Fruit fly (Drosophila melanogaster): Measurements from ENCODE around the gene Pcif1.

The Pcif1 gene

DNA sequence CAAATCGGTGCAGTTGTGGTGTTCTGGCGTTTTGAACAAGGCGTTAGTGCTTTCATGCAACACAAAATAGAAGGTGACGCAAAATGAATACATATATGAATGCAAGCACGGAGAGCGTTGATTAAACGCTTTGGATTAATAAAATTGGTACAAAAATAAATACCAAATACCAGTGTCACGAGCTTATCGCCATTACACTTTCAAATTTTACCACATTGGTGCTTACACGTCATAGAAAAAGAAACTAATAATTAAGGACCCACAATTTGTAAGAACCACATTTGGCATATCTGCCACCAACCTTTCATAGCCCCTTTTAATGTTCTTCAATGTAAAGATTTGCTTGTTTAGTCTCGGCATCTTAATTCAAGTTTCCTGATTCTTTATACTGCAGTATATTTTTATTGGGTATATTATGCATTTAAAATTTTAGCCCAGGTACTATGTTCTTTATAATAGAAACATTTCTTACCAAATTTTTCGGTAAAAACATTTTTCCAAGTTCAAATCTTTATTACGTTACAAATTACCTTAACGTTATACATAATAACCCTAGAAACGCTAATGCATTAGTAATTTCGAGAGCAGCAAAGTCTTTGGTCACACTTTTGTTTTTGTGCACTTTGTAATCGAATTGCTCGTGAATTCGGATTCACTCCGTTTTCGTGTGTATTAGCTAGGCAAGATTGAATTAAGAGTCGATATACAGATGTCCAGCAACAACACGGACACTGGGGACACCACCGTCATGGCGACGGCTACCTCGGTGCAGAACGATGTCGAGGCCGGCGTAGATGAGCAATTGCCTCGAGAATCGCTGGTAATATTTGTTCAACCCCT, 7.6 kb downstream of the Pcif1 start, which contains the start of the genes Pex16 and Pex14:
Gene Pex16, minus strand, starts transcription at position 41 of the 840 bp plus-strand sequence.
Gene Pex14, plus strand, starts transcription at position 576 of the 840 bp plus-strand sequence.
- no peak for TF ChIP-seq Crg-1 (GFP tag; optimal IDR thresholded peaks at IDR 0.05)
- peak; percentile 39 for TF ChIP-seq Mnt (GFP tag; optimal IDR thresholded peaks at IDR 0.05)
- TF ChIP-seq tj (GFP tag; optimal IDR thresholded peaks at IDR 0.05) = no peak
- peak; percentile 74 for TF ChIP-seq Hr96 (GFP tag; optimal IDR thresholded peaks at IDR 0.05)
- no peak for TF ChIP-seq CG12768 (GFP tag; optimal IDR thresholded peaks at IDR 0.05)
- no peak for TF ChIP-seq bab1 (GFP tag; optimal IDR thresholded peaks at IDR 0.05)
- TF ChIP-seq Clk (GFP tag; optimal IDR thresholded peaks at IDR 0.05) = no peak
- peak; percentile 44 for TF ChIP-seq CG7101 (tag; optimal IDR thresholded peaks at IDR 0.05)
- no peak for TF ChIP-seq CG5204 (GFP tag; optimal IDR thresholded peaks at IDR 0.05)
- no peak for TF ChIP-seq ovo (GFP tag; optimal IDR thresholded peaks at IDR 0.05)
- TF ChIP-seq cic (GFP tag; optimal IDR thresholded peaks at IDR 0.05) = no peak
- peak; percentile 47 for TF ChIP-seq CG14711 (tag; optimal IDR thresholded peaks at IDR 0.05)
- TF ChIP-seq CG33017 (tag; optimal IDR thresholded peaks at IDR 0.05) = peak; percentile 41
- TF ChIP-seq CG11617 (GFP tag; optimal IDR thresholded peaks at IDR 0.05) = peak; percentile 40
- peak; percentile 40 for TF ChIP-seq pad (GFP tag; optimal IDR thresholded peaks at IDR 0.05)
- TF ChIP-seq toe (GFP tag; optimal IDR thresholded peaks at IDR 0.05) = peak; percentile 77
- peak; percentile 61 for TF ChIP-seq CG7045 (GFP tag; optimal IDR thresholded peaks at IDR 0.05)
- TF ChIP-seq cnc (optimal IDR thresholded peaks at IDR 0.05) = no peak
- no peak for TF ChIP-seq kay (GFP tag; ENCODE audit: borderline replicate concordance)
- TF ChIP-seq CG1620 (GFP tag; optimal IDR thresholded peaks at IDR 0.05) = peak; percentile 63

DNA sequence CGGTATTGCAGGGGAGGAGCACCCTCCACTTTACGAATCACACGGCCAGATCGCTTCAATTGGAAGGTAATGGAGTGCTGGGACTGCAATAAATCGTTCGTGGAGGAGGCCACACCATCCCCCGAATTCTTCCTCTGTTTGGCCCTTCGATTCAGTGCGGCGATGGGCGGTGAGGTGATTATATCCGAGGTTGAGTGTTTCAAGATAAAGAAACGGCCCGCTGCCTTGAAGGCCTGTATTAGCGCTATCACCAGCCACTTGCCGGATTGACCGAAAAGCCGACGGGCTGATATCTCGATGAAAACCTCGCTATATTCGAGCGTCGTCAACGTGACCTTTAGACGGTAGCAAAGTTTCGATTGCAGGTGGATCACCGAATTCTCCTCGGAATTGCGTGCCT, 8.5 kb downstream of the Pcif1 start:
- TF ChIP-seq CG7101 (tag; optimal IDR thresholded peaks at IDR 0.05) (no peak), CG12768 (GFP tag; optimal IDR thresholded peaks at IDR 0.05) (no peak), bab1 (GFP tag; optimal IDR thresholded peaks at IDR 0.05) (no peak), CG7045 (GFP tag; optimal IDR thresholded peaks at IDR 0.05) (no peak), CG11617 (GFP tag; optimal IDR thresholded peaks at IDR 0.05) (no peak), CG14711 (tag; optimal IDR thresholded peaks at IDR 0.05) (no peak), ovo (GFP tag; optimal IDR thresholded peaks at IDR 0.05) (no peak), pad (GFP tag; optimal IDR thresholded peaks at IDR 0.05) (no peak), Mnt (GFP tag; optimal IDR thresholded peaks at IDR 0.05) (no peak)

DNA sequence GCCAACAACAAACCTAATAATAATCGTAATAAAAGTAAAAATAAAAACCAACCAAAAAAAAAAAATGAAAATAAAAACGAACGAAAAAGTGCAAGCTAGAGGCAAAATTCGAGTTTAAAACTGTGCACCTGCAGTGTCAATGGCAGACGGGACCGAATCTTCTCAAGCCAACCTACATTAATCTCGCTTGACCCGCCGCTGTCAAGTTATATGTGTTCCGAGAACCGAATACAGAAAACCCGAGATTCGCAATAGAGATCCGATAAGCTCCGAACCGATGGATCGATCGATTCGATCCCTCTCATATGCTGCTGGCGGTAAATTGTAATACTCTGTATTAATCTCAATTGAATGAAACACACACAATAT, 13.4 kb downstream of the Pcif1 start:
- TF ChIP-seq CG7045 (GFP tag; optimal IDR thresholded peaks at IDR 0.05) (no peak), Hr96 (GFP tag; optimal IDR thresholded peaks at IDR 0.05) (no peak), Clk (GFP tag; optimal IDR thresholded peaks at IDR 0.05) (no peak), cic (GFP tag; optimal IDR thresholded peaks at IDR 0.05) (no peak), toe (GFP tag; optimal IDR thresholded peaks at IDR 0.05) (no peak), CG5204 (GFP tag; optimal IDR thresholded peaks at IDR 0.05) (no peak), ovo (GFP tag; optimal IDR thresholded peaks at IDR 0.05) (no peak), Crg-1 (GFP tag; optimal IDR thresholded peaks at IDR 0.05) (no peak), CG33017 (tag; optimal IDR thresholded peaks at IDR 0.05) (no peak), tj (GFP tag; optimal IDR thresholded peaks at IDR 0.05) (no peak), CG14711 (tag; optimal IDR thresholded peaks at IDR 0.05) (no peak), cnc (optimal IDR thresholded peaks at IDR 0.05) (no peak), CG11617 (GFP tag; optimal IDR thresholded peaks at IDR 0.05) (no peak), CG7101 (tag; optimal IDR thresholded peaks at IDR 0.05) (no peak), Mnt (GFP tag; optimal IDR thresholded peaks at IDR 0.05) (no peak)

dm6 chr3L:20771891-20772646, 13.9 kb downstream of the Pcif1 start:
- no peak for TF ChIP-seq toe (GFP tag; optimal IDR thresholded peaks at IDR 0.05)
- peak; percentile 85 for TF ChIP-seq bab1 (GFP tag; optimal IDR thresholded peaks at IDR 0.05)
- peak; percentile 58 for TF ChIP-seq CG14711 (tag; optimal IDR thresholded peaks at IDR 0.05)
- TF ChIP-seq Mnt (GFP tag; optimal IDR thresholded peaks at IDR 0.05) = peak; percentile 22
- TF ChIP-seq CG7101 (tag; optimal IDR thresholded peaks at IDR 0.05) = peak; percentile 70
- TF ChIP-seq cic (GFP tag; optimal IDR thresholded peaks at IDR 0.05) = no peak
- TF ChIP-seq pad (GFP tag; optimal IDR thresholded peaks at IDR 0.05) = no peak
- peak; percentile 30 for TF ChIP-seq Crg-1 (GFP tag; optimal IDR thresholded peaks at IDR 0.05)
- TF ChIP-seq Clk (GFP tag; optimal IDR thresholded peaks at IDR 0.05) = peak; percentile 31
- peak; percentile 47 for TF ChIP-seq CG11617 (GFP tag; optimal IDR thresholded peaks at IDR 0.05)
- no peak for TF ChIP-seq CG5204 (GFP tag; optimal IDR thresholded peaks at IDR 0.05)
- peak; percentile 39 for TF ChIP-seq CG1620 (GFP tag; optimal IDR thresholded peaks at IDR 0.05)
- TF ChIP-seq Hr96 (GFP tag; optimal IDR thresholded peaks at IDR 0.05) = no peak
- TF ChIP-seq cnc (optimal IDR thresholded peaks at IDR 0.05) = no peak
- TF ChIP-seq tj (GFP tag; optimal IDR thresholded peaks at IDR 0.05) = no peak
- no peak for TF ChIP-seq ovo (GFP tag; optimal IDR thresholded peaks at IDR 0.05)
- peak; percentile 65 for TF ChIP-seq CG7045 (GFP tag; optimal IDR thresholded peaks at IDR 0.05)
- TF ChIP-seq kay (GFP tag; ENCODE audit: borderline replicate concordance) = peak; percentile 90
- TF ChIP-seq CG33017 (tag; optimal IDR thresholded peaks at IDR 0.05) = peak; percentile 65
- TF ChIP-seq CG12768 (GFP tag; optimal IDR thresholded peaks at IDR 0.05) = peak; percentile 50

Data from whole organism, adult.